Worm (Caenorhabditis elegans): ENCODE data around the gene clec-149.

The clec-149 gene

ce11 chrIII:793595-793994, 29.4 kb upstream of the clec-149 start, which contains the start of gene snt-2 (continued):
- TF ChIP-seq ceh-32 (tag; optimal IDR thresholded peaks at IDR 0.05; ENCODE audit: poor library complexity) (no peak), nhr-28 (tag; optimal IDR thresholded peaks at IDR 0.05) (peak; percentile 70), mep-1 (tag; optimal IDR thresholded peaks at IDR 0.05) (peak; percentile 84), hif-1 (tag; optimal IDR thresholded peaks at IDR 0.05) (peak in 1 of 2 experiments; percentile 61), F37D6.2 (tag; optimal IDR thresholded peaks at IDR 0.05) (peak; percentile 38), ama-1 (optimal IDR thresholded peaks at IDR 0.05) (no peak), lin-38 (GFP tag; IDR thresholded peaks at IDR 0.05) (peak; percentile 78), dmd-6 (GFP tag; IDR thresholded peaks at IDR 0.05) (peak; percentile 36), arid-1 (GFP tag; conservative IDR thresholded peaks at IDR 0.05) (0 out of 2 replicates have a peak, but pooled peaks have one; percentile 32), pqm-1 (tag; optimal IDR thresholded peaks at IDR 0.05) (peak; percentile 25), duxl-1 (tag; optimal IDR thresholded peaks at IDR 0.05; ENCODE audit: poor library complexity) (peak; percentile 42), lim-7 (GFP tag; IDR thresholded peaks at IDR 0.05) (no peak), nhr-11 (tag; optimal IDR thresholded peaks at IDR 0.05) (peak; percentile 63), set-16 (GFP tag; IDR thresholded peaks at IDR 0.05) (peak; percentile 39; the same call in 1 of the 2 replicates), mdl-1 (tag; optimal IDR thresholded peaks at IDR 0.05) (no peak), nhr-6 (tag; optimal IDR thresholded peaks at IDR 0.05) (peak; percentile 71), T26A8.4 (GFP tag; IDR thresholded peaks at IDR 0.05) (peak; percentile 58), ZK546.5 (tag; optimal IDR thresholded peaks at IDR 0.05) (no peak)

- TF ChIP-seq lin-39 (tag; optimal IDR thresholded peaks at IDR 0.05) (no peak), D1046.2 (GFP tag; IDR thresholded peaks at IDR 0.05) (no peak), aha-1 (tag) (peak; percentile 1), madf-9 (GFP tag; conservative IDR thresholded peaks at IDR 0.05) (no peak), ceh-28 (tag; optimal IDR thresholded peaks at IDR 0.05) (peak; percentile 15)
These were observed 29.0 kb upstream of the clec-149 start, which contains the start of gene rps-29 for ce11 chrIII:794000-794399. Gene rps-29 (plus strand): TSS chrIII:794300.

- TF ChIP-seq lin-13 (GFP tag; optimal IDR thresholded peaks at IDR 0.05) (no peak), skn-1 (tag; optimal IDR thresholded peaks at IDR 0.05) (no peak), madf-5 (GFP tag; IDR thresholded peaks at IDR 0.05) (0 out of 4 replicates have a peak, but pooled peaks of 1 of the 2 experiments have one; percentile 3), daf-16 (GFP tag; optimal IDR thresholded peaks at IDR 0.05) (no peak), daf-16 (tag; optimal IDR thresholded peaks at IDR 0.05) (no peak), madf-9 (GFP tag; conservative IDR thresholded peaks at IDR 0.05) (no peak), lin-38 (GFP tag; IDR thresholded peaks at IDR 0.05) (peak; percentile 55), ctbp-1 (GFP tag; IDR thresholded peaks at IDR 0.05) (no peak), dmd-9 (GFP tag; IDR thresholded peaks at IDR 0.05) (no peak), php-3 (GFP tag; IDR thresholded peaks at IDR 0.05) (no peak), tag-97 (GFP tag; IDR thresholded peaks at IDR 0.05) (no peak), egl-27 (tag; optimal IDR thresholded peaks at IDR 0.05) (no peak), unc-62 (GFP tag; optimal IDR thresholded peaks at IDR 0.05 in 1 of 2) (peak in 1 of 2 experiments; percentile 65), unc-62 (tag; optimal IDR thresholded peaks at IDR 0.05) (no peak), ama-1 (optimal IDR thresholded peaks at IDR 0.05) (peak; percentile 43), lin-29 (GFP tag; IDR thresholded peaks at IDR 0.05) (no peak), lin-15B (tag; optimal IDR thresholded peaks at IDR 0.05) (no peak), egl-43 (GFP tag; IDR thresholded peaks at IDR 0.05) (0 out of 2 replicates have a peak, but pooled peaks have one; percentile 15), F44E2.7 (GFP tag; IDR thresholded peaks at IDR 0.05) (no peak), sdz-12 (GFP tag; optimal IDR thresholded peaks at IDR 0.05) (no peak), D1046.2 (GFP tag; IDR thresholded peaks at IDR 0.05) (0 out of 2 replicates have a peak, but pooled peaks have one; percentile 52), F26F4.8 (GFP tag; conservative IDR thresholded peaks at IDR 0.05) (no peak; the same call in 1 of the 2 replicates), pha-4 (GFP tag; IDR thresholded peaks at IDR 0.05) (no peak), pha-4 (tag; optimal IDR thresholded peaks at IDR 0.05) (no peak), ceh-20 (GFP tag; IDR thresholded peaks at IDR 0.05) (no peak), lin-1 (GFP tag; IDR thresholded peaks at IDR 0.05) (no peak), nhr-42 (GFP tag; IDR thresholded peaks at IDR 0.05) (no peak)
These were observed 27.9 kb upstream of the clec-149 start, which contains the start of gene trpp-11 for ce11 chrIII:794984-795596. Gene trpp-11 (plus strand): TSS chrIII:795136.
